Fruit fly (Drosophila melanogaster) whole organism, embryonic: ENCODE results near the gene Bro.

ENCODE experiments used
- Abd-B ChIP-seq: fragments of 200-800 bp; sonication (Bioruptor generic); optimal IDR thresholded peaks from 2 replicates; lab custom pipeline; 2018; ENCODE audit warnings: missing biosample characterization, mild to moderate bottlenecking, missing genetic modification characterization, moderate library complexity
- Awh ChIP-seq: fragments of 200-800 bp; sonication (Bioruptor generic); IDR thresholded peaks from 2 replicates; pipeline ENCODE4, ENCODE4 v1.3.6; 2022; ENCODE audit warnings: missing biosample characterization, missing genetic modification characterization
- BtbVII ChIP-seq: fragments of 200-800 bp; sonication (Bioruptor generic); optimal IDR thresholded peaks from 3 replicates; lab custom pipeline; 2017; ENCODE audit warnings: missing biosample characterization, mild to moderate bottlenecking, missing genetic modification characterization
- CG11247 ChIP-seq: fragments of 200-800 bp; sonication (Bioruptor generic); IDR thresholded peaks from 2 replicates; pipeline ENCODE4 v1.3.6; 2022; ENCODE audit warnings: missing biosample characterization, missing genetic modification characterization
- CG11398 ChIP-seq: fragments of 200-800 bp; sonication (Bioruptor generic); optimal IDR thresholded peaks from 2 replicates; lab custom pipeline; 2016; ENCODE audit warnings: missing biosample characterization, missing genetic modification characterization
- CG11456 ChIP-seq: fragments of 200-800 bp; sonication (Bioruptor generic); IDR thresholded peaks from 3 replicates; pipeline ENCODE4 v1.3.6; 2022; ENCODE audit warnings: missing biosample characterization, missing genetic modification characterization
- CG11696 ChIP-seq: fragments of 200-800 bp; sonication (Bioruptor generic); IDR thresholded peaks from 2 replicates; pipeline ENCODE4 v1.3.6; 2022; ENCODE audit warnings: missing biosample characterization, missing genetic modification characterization
- CG12155 ChIP-seq: fragments of 200-800 bp; sonication (Bioruptor generic); optimal IDR thresholded peaks from 3 replicates; lab custom pipeline; 2016; ENCODE audit warnings: missing biosample characterization, missing genetic modification characterization
- CG1233 ChIP-seq: fragments of 200-800 bp; sonication (Bioruptor generic); optimal IDR thresholded peaks from 4 replicates; lab custom pipeline; 2018; ENCODE audit warnings: missing biosample characterization, mild to moderate bottlenecking, missing genetic modification characterization
- CG13894 ChIP-seq: fragments of 200-800 bp; sonication (Bioruptor generic); optimal IDR thresholded peaks from 3 replicates; lab custom pipeline; 2018; ENCODE audit warnings: missing biosample characterization, mild to moderate bottlenecking, missing genetic modification characterization, moderate library complexity
- CG15011 ChIP-seq: fragments of 200-800 bp; sonication (Bioruptor generic); optimal IDR thresholded peaks from 3 replicates; lab custom pipeline; 2018; ENCODE audit warnings: missing biosample characterization, mild to moderate bottlenecking, missing genetic modification characterization
- CG15269 ChIP-seq: fragments of 200-800 bp; sonication (Bioruptor generic); optimal IDR thresholded peaks from 2 replicates; lab custom pipeline; 2018; ENCODE audit warnings: missing biosample characterization, mild to moderate bottlenecking, missing genetic modification characterization, moderate library complexity
- CG1603 ChIP-seq: fragments of 200-800 bp; sonication (Bioruptor generic); optimal IDR thresholded peaks from 2 replicates; lab custom pipeline; 2019; ENCODE audit warnings: missing biosample characterization, mild to moderate bottlenecking, missing genetic modification characterization, moderate library complexity
- CG16779 ChIP-seq: fragments of 200-800 bp; sonication (Bioruptor generic); IDR thresholded peaks from 2 replicates; pipeline ENCODE4 v1.3.6; 2022; ENCODE audit warnings: missing biosample characterization, missing genetic modification characterization
- CG17328 ChIP-seq: fragments of 200-800 bp; sonication (Bioruptor generic); IDR thresholded peaks from 2 replicates; pipeline ENCODE4 v1.3.6; 2022; ENCODE audit warnings: missing biosample characterization, missing genetic modification characterization
- CG18011 ChIP-seq: fragments of 200-800 bp; sonication (Bioruptor generic); optimal IDR thresholded peaks from 2 replicates; lab custom pipeline; 2017; ENCODE audit warnings: missing biosample characterization, missing genetic modification characterization, mild to moderate bottlenecking, moderate library complexity, missing genotype
- CG18476 ChIP-seq: fragments of 200-800 bp; sonication (Bioruptor generic); optimal IDR thresholded peaks from 2 replicates; lab custom pipeline; 2016; ENCODE audit warnings: missing biosample characterization, mild to moderate bottlenecking, missing genetic modification characterization
- CG32772 ChIP-seq: fragments of 200-800 bp; sonication (Bioruptor generic); IDR thresholded peaks from 2 replicates; pipeline ENCODE4 v1.3.6; 2022; ENCODE audit warnings: missing biosample characterization, missing genetic modification characterization
- CG4404 ChIP-seq: fragments of 200-800 bp; sonication (Bioruptor generic); IDR thresholded peaks from 2 replicates; pipeline ENCODE4 v1.3.6; 2022; ENCODE audit warnings: missing biosample characterization, missing genetic modification characterization
- CG7745 ChIP-seq: fragments of 200-800 bp; sonication (Bioruptor generic); optimal IDR thresholded peaks from 2 replicates; lab custom pipeline; 2018; ENCODE audit warnings: missing biosample characterization, mild to moderate bottlenecking, missing genetic modification characterization, moderate library complexity
- CG8281 ChIP-seq: fragments of 200-800 bp; sonication (Bioruptor generic); optimal IDR thresholded peaks from 2 replicates; lab custom pipeline; 2018; ENCODE audit warnings: missing biosample characterization, mild to moderate bottlenecking, missing genetic modification characterization, moderate library complexity
- CG8478 ChIP-seq: fragments of >200 bp; optimal IDR thresholded peaks from 2 replicates; lab custom pipeline; 2018
- CG9797 ChIP-seq: fragments of 200-800 bp; sonication (Bioruptor generic); optimal IDR thresholded peaks from 3 replicates; lab custom pipeline; 2018; ENCODE audit warnings: missing biosample characterization, mild to moderate bottlenecking, missing genetic modification characterization
- D ChIP-seq, 2 experiments: fragments of 200-800 bp in 1 of 2; fragments of >200 bp in 1 of 2; sonication (Bioruptor generic) in 1 of 2; optimal IDR thresholded peaks; 2 replicates in 1 of 2; 3 replicates in 1 of 2; lab custom pipeline; 2017; ENCODE audit warnings: mild to moderate bottlenecking in 1 of 2, missing biosample characterization in 1 of 2, missing genetic modification characterization in 1 of 2, missing genetic modification reagents in 1 of 2
- Dll ChIP-seq: fragments of 200-800 bp; sonication (Bioruptor generic); IDR thresholded peaks from 4 replicates; pipeline ENCODE4 v1.3.6; 2022; ENCODE audit warnings: missing biosample characterization, missing genetic modification characterization; ENCODE audit not compliant: partially characterized antibody
- Gsc ChIP-seq: fragments of 200-800 bp; sonication (Bioruptor generic); IDR thresholded peaks from 2 replicates; pipeline ENCODE4 v1.3.6; 2022; ENCODE audit warnings: missing biosample characterization, missing genetic modification characterization
- HLH3B ChIP-seq: fragments of 200-800 bp; sonication (Bioruptor generic); IDR thresholded peaks from 2 replicates; pipeline ENCODE4 v1.3.6; 2022; ENCODE audit warnings: missing biosample characterization, missing genetic modification characterization
- HLH4C ChIP-seq: fragments of 200-800 bp; sonication (Bioruptor generic); IDR thresholded peaks from 3 replicates; pipeline ENCODE4 v1.3.6; 2022; ENCODE audit warnings: missing biosample characterization, missing genetic modification characterization; ENCODE audit not compliant: partially characterized antibody
- Hmx ChIP-seq: fragments of 200-800 bp; sonication (Bioruptor generic); optimal IDR thresholded peaks from 2 replicates; lab custom pipeline; 2016; ENCODE audit warnings: missing biosample characterization, missing genetic modification characterization
- Jarid2 ChIP-seq: fragments of 200-800 bp; sonication (Bioruptor generic); optimal IDR thresholded peaks from 3 replicates; lab custom pipeline; 2017; ENCODE audit warnings: mild to moderate bottlenecking, missing biosample characterization, missing genetic modification reagents, missing genetic modification characterization
- MBD-R2 ChIP-seq: fragments of 200-800 bp; sonication (Bioruptor generic); IDR thresholded peaks from 2 replicates; pipeline ENCODE4 v1.3.6; 2022; ENCODE audit warnings: missing biosample characterization, missing genetic modification characterization
- ash1 ChIP-seq: fragments of 200-800 bp; sonication (Bioruptor generic); optimal IDR thresholded peaks from 2 replicates; lab custom pipeline; 2018; ENCODE audit warnings: missing biosample characterization, mild to moderate bottlenecking, missing genetic modification characterization
- bcd ChIP-seq: fragments of 200-800 bp; sonication (Bioruptor generic); optimal IDR thresholded peaks from 2 replicates; lab custom pipeline; 2017; ENCODE audit warnings: missing biosample characterization, mild to moderate bottlenecking, missing genetic modification characterization
- bowl ChIP-seq: fragments of 200-800 bp; sonication (Bioruptor generic); IDR thresholded peaks from 2 replicates; pipeline ENCODE4 v1.3.6; 2022; ENCODE audit warnings: missing biosample characterization, missing genetic modification characterization
- exex ChIP-seq: fragments of 200-800 bp; sonication (Bioruptor generic); optimal IDR thresholded peaks from 4 replicates; lab custom pipeline; 2018; ENCODE audit warnings: missing biosample characterization, mild to moderate bottlenecking, missing genetic modification characterization, moderate library complexity
- fu2 ChIP-seq: fragments of 200-800 bp; sonication (Bioruptor generic); optimal IDR thresholded peaks from 2 replicates; lab custom pipeline; 2016; ENCODE audit warnings: missing biosample characterization, missing genetic modification characterization
- gem ChIP-seq: fragments of 200-800 bp; sonication (Bioruptor generic); optimal IDR thresholded peaks from 2 replicates; lab custom pipeline; 2019; ENCODE audit warnings: missing biosample characterization, mild to moderate bottlenecking, missing genetic modification characterization, moderate library complexity
- gfzf ChIP-seq: fragments of 200-800 bp; sonication (Bioruptor generic); optimal IDR thresholded peaks from 2 replicates; lab custom pipeline; 2016; ENCODE audit warnings: missing biosample characterization, mild to moderate bottlenecking, missing genetic modification characterization, moderate library complexity
- grau ChIP-seq: fragments of 200-800 bp; optimal IDR thresholded peaks from 3 replicates; lab custom pipeline; 2019; ENCODE audit warnings: missing biosample characterization, mild to moderate bottlenecking, missing genetic modification characterization, moderate library complexity
- grn ChIP-seq: fragments of 200-800 bp; sonication (Bioruptor generic); optimal IDR thresholded peaks from 3 replicates; lab custom pipeline; 2017; ENCODE audit warnings: missing biosample characterization, missing genetic modification characterization
- lmd ChIP-seq: fragments of 200-800 bp; sonication (Bioruptor generic); IDR thresholded peaks from 2 replicates; pipeline ENCODE4 v1.3.6; 2022; ENCODE audit warnings: missing biosample characterization, missing genetic modification characterization
- phol ChIP-seq: fragments of 200-800 bp; sonication (Bioruptor generic); optimal IDR thresholded peaks from 3 replicates; lab custom pipeline; 2018; ENCODE audit warnings: missing biosample characterization, mild to moderate bottlenecking, missing genetic modification characterization, moderate library complexity
- pita ChIP-seq: fragments of 200-800 bp; sonication (Bioruptor generic); optimal IDR thresholded peaks from 2 replicates; lab custom pipeline; 2017; ENCODE audit warnings: missing biosample characterization, mild to moderate bottlenecking, missing genetic modification characterization
- pnt ChIP-seq: fragments of 200-800 bp; sonication (Bioruptor generic); optimal IDR thresholded peaks from 3 replicates; lab custom pipeline; 2016; ENCODE audit warnings: missing biosample characterization, missing genetic modification characterization
- pum ChIP-seq: fragments of 200-800 bp; sonication (Bioruptor generic); optimal IDR thresholded peaks from 2 replicates; lab custom pipeline; 2016; ENCODE audit warnings: missing biosample characterization, missing genetic modification characterization
- run ChIP-seq: fragments of 200-800 bp; sonication (Bioruptor generic); optimal IDR thresholded peaks from 3 replicates; lab custom pipeline; 2018; ENCODE audit warnings: missing biosample characterization, mild to moderate bottlenecking, missing genetic modification characterization
- sc ChIP-seq, 3 experiments: fragments of >200 bp in 2 of 3; fragments of 200-800 bp in 1 of 3; sonication (Bioruptor generic) in 1 of 3; optimal IDR thresholded peaks; 2 replicates in 2 of 3; 3 replicates in 1 of 3; lab custom pipeline; 2017; ENCODE audit warnings: mild to moderate bottlenecking in 1 of 3, missing biosample characterization in 1 of 3, missing genetic modification characterization in 1 of 3, missing genetic modification reagents in 1 of 3
- seq ChIP-seq: fragments of 200-800 bp; sonication (Bioruptor generic); IDR thresholded peaks from 2 replicates; pipeline ENCODE4 v1.3.6; 2022; ENCODE audit warnings: missing biosample characterization, missing genetic modification characterization
- stc ChIP-seq: fragments of 200-800 bp; sonication (Bioruptor generic); IDR thresholded peaks from 2 replicates; pipeline ENCODE4 v1.3.6; 2022; ENCODE audit warnings: missing biosample characterization, missing genetic modification characterization
- z ChIP-seq: fragments of 200-800 bp; sonication (Bioruptor generic); IDR thresholded peaks from 3 replicates; pipeline ENCODE4 v1.3.6; 2022; ENCODE audit warnings: missing biosample characterization, missing genetic modification characterization

Gene Bro

dm6 chr3L:1668504-1668903, 20.8 kb downstream of the Bro start, which contains the start of gene RpL23A (continued):
- no peak for TF ChIP-seq sc (optimal IDR thresholded peaks at IDR 0.05; lab: Kevin White, UChicago)
- peak; percentile 87 for TF ChIP-seq sc (GFP tag; optimal IDR thresholded peaks at IDR 0.05; lab: Kevin White, UChicago)
- peak; percentile 87 for TF ChIP-seq CG18011
- peak; percentile 91 for TF ChIP-seq CG12155
- peak; percentile 54 for TF ChIP-seq CG8478 (lab: Kevin White, UChicago)
- peak; percentile 95 for TF ChIP-seq pum (GFP tag; lab: Kevin White, UChicago)
- peak; percentile 75 for TF ChIP-seq CG8281 (tag; lab: Kevin White, UChicago)
- peak; percentile 84 for TF ChIP-seq gem (tag; lab: Kevin White, UChicago)
- peak; percentile 95 for TF ChIP-seq phol (tag; lab: Kevin White, UChicago)
- peak; percentile 91 for TF ChIP-seq Awh (GFP tag; lab: Robert Waterston, UW)
- peak; percentile 92 for TF ChIP-seq grn (GFP tag; lab: Kevin White, UChicago)
- peak; percentile 85 for TF ChIP-seq Abd-B (GFP tag; lab: Kevin White, UChicago)
- TF ChIP-seq CG32772 (GFP tag; lab: Robert Waterston, UW): peak; percentile 91
- peak; percentile 97 for TF ChIP-seq CG11247 (GFP tag; lab: Robert Waterston, UW)
- TF ChIP-seq CG17328 (GFP tag; lab: Robert Waterston, UW): peak; percentile 95
- peak; percentile 70 for TF ChIP-seq Gsc (GFP tag; lab: Robert Waterston, UW)
- TF ChIP-seq CG13894: peak; percentile 95
- TF ChIP-seq CG11398: peak; percentile 96
- TF ChIP-seq Jarid2 (GFP tag; lab: Kevin White, UChicago): peak; percentile 85
- TF ChIP-seq grau: peak; percentile 88
- TF ChIP-seq CG4404 (GFP tag; lab: Robert Waterston, UW): peak; percentile 83
- TF ChIP-seq CG1233 (GFP tag; lab: Kevin White, UChicago): peak; percentile 95
- peak; percentile 70 for TF ChIP-seq run (tag; lab: Kevin White, UChicago)
- peak; percentile 70 for TF ChIP-seq Hmx
- peak; percentile 99 for TF ChIP-seq bcd (GFP tag; lab: Kevin White, UChicago)
- TF ChIP-seq CG1603 (tag; lab: Kevin White, UChicago): peak; percentile 100
- TF ChIP-seq CG7745 (tag; lab: Kevin White, UChicago): peak; percentile 70
- peak; percentile 43; the same call in 1 of the 2 replicates for TF ChIP-seq bowl (GFP tag; lab: Robert Waterston, UW)
- TF ChIP-seq CG11456 (GFP tag; lab: Robert Waterston, UW): peak; percentile 98
- peak; percentile 86 for TF ChIP-seq CG15269 (tag; lab: Kevin White, UChicago)
- TF ChIP-seq D (optimal IDR thresholded peaks at IDR 0.05; lab: Kevin White, UChicago): peak; percentile 69
- TF ChIP-seq D (GFP tag; optimal IDR thresholded peaks at IDR 0.05; lab: Kevin White, UChicago): peak; percentile 92
- TF ChIP-seq seq (GFP tag; lab: Robert Waterston, UW): peak; percentile 86
- TF ChIP-seq exex (tag; lab: Kevin White, UChicago): peak; percentile 72
- peak; percentile 92 for TF ChIP-seq HLH3B (GFP tag; lab: Robert Waterston, UW)
- peak; percentile 91 for TF ChIP-seq lmd (GFP tag; lab: Robert Waterston, UW)
- TF ChIP-seq stc (GFP tag; lab: Robert Waterston, UW): peak; percentile 91
- TF ChIP-seq CG16779 (GFP tag; lab: Robert Waterston, UW): peak; percentile 93
- TF ChIP-seq HLH4C (GFP tag; lab: Robert Waterston, UW): no peak
- TF ChIP-seq CG11696 (GFP tag; lab: Robert Waterston, UW): 0 out of 2 replicates have a peak, but pooled peaks have one; percentile 14
- TF ChIP-seq MBD-R2 (GFP tag; lab: Robert Waterston, UW): peak; percentile 87
- no peak for TF ChIP-seq Dll
- TF ChIP-seq CG15011 (GFP tag; lab: Kevin White, UChicago): peak; percentile 92
- TF ChIP-seq CG9797 (GFP tag; lab: Kevin White, UChicago): peak; percentile 91
- TF ChIP-seq ash1 (GFP tag; lab: Kevin White, UChicago): peak; percentile 98
- peak; percentile 87 for TF ChIP-seq CG18476
- TF ChIP-seq gfzf (GFP tag; lab: Kevin White, UChicago): peak; percentile 58
- peak; percentile 96 for TF ChIP-seq fu2 (GFP tag; lab: Kevin White, UChicago)
- TF ChIP-seq pita (GFP tag; lab: Kevin White, UChicago): no peak
- peak; percentile 39; the same call in 1 of the 3 replicates for TF ChIP-seq z
- TF ChIP-seq pnt: peak; percentile 90
- TF ChIP-seq BtbVII (GFP tag; lab: Kevin White, UChicago): peak; percentile 92
